Worm (Caenorhabditis elegans) whole organism, L1 larva: ENCODE results near the gene fbf-1.
A peak's percentile ranks its signal among the peaks of the same experiment; 100 is the strongest.

ENCODE experiments used
- F16B12.6 ChIP-seq: fragments of 150-350 bp; optimal IDR thresholded peaks from 2 replicates; lab custom pipeline; 2014; ENCODE audit warnings: missing biosample characterization, missing genetic modification characterization
- alr-1 ChIP-seq: fragments of 200-800 bp; sonication (Bioruptor generic); optimal IDR thresholded peaks from 2 replicates; lab custom pipeline; 2018; ENCODE audit warnings: borderline replicate concordance, mild to moderate bottlenecking, missing genetic modification characterization, missing compliant biosample characterization
- blmp-1 ChIP-seq: fragments of 150-350 bp; optimal IDR thresholded peaks from 2 replicates; lab custom pipeline; 2014; ENCODE audit warnings: missing biosample characterization, missing genetic modification characterization
- ces-1 ChIP-seq: fragments of 150-350 bp; optimal IDR thresholded peaks from 2 replicates; lab custom pipeline; 2014; ENCODE audit warnings: missing biosample characterization, missing genetic modification reagents, missing genetic modification characterization
- dpl-1 ChIP-seq, 3 experiments: fragments of 150-350 bp in 2 of 3; sonication (generic microtip) in 1 of 3; optimal IDR thresholded peaks; 2 replicates each; lab custom pipeline; 2014 to 2017; ENCODE audit warnings: missing biosample characterization in 3 of 3, missing genetic modification characterization in 3 of 3, missing genetic modification reagents in 3 of 3
- efl-1 ChIP-seq, 4 experiments: fragments of 150-350 bp; optimal IDR thresholded peaks in 3 of 4; peaks in 1 of 4; 1 replicate in 1 of 4; 2 replicates in 3 of 4; lab custom pipeline; 2014; ENCODE audit warnings: missing biosample characterization in 2 of 4, missing genetic modification characterization in 2 of 4, missing genetic modification reagents in 2 of 4
- efl-3 ChIP-seq: fragments of 200-800 bp; sonication (Bioruptor generic); optimal IDR thresholded peaks from 2 replicates; lab custom pipeline; 2018; ENCODE audit warnings: mild to moderate bottlenecking, missing genetic modification characterization, missing compliant biosample characterization
- egl-27 ChIP-seq, 2 experiments: fragments of 150-350 bp in 1 of 2; sonication (generic microtip); optimal IDR thresholded peaks; 3 replicates each; lab custom pipeline; 2017 to 2018; ENCODE audit warnings: missing biosample characterization in 2 of 2, missing genetic modification characterization in 2 of 2, missing genetic modification reagents in 2 of 2
- elt-3 ChIP-seq, 6 experiments: fragments of 150-350 bp in 1 of 6; sonication (generic microtip); optimal IDR thresholded peaks; 2 replicates each; lab custom pipeline; 2017 to 2018; ENCODE audit warnings: missing biosample characterization in 6 of 6, missing genetic modification characterization in 6 of 6, inconsistent platforms in 1 of 6
- fkh-8 ChIP-seq: sonication (generic microtip); optimal IDR thresholded peaks from 2 replicates; lab custom pipeline; 2016; ENCODE audit warnings: mild to moderate bottlenecking, missing genetic modification characterization, missing compliant biosample characterization
- grh-1 ChIP-seq: fragments of 200-800 bp; sonication (Bioruptor generic); IDR thresholded peaks from 2 replicates; pipeline ENCODE4 v1.3.6; 2022; ENCODE audit warnings: missing genetic modification reagents, missing genetic modification characterization, missing compliant biosample characterization
- irx-1 ChIP-seq: sonication (generic microtip); optimal IDR thresholded peaks from 2 replicates; lab custom pipeline; 2016; ENCODE audit warnings: missing genetic modification characterization, missing compliant biosample characterization
- isw-1 ChIP-seq: fragments of 200-800 bp; sonication (Bioruptor generic); IDR thresholded peaks from 2 replicates; pipeline ENCODE4 v1.3.6; 2022; ENCODE audit warnings: missing genetic modification characterization, missing compliant biosample characterization
- lin-13 ChIP-seq: fragments of 150-350 bp; optimal IDR thresholded peaks from 2 replicates; lab custom pipeline; 2014; ENCODE audit warnings: missing biosample characterization, missing genetic modification reagents, missing genetic modification characterization
- lin-14 ChIP-seq: fragments of 200-800 bp; sonication (Bioruptor generic); optimal IDR thresholded peaks from 2 replicates; lab custom pipeline; 2018; ENCODE audit warnings: mild to moderate bottlenecking, missing genetic modification characterization, moderate library complexity, missing compliant biosample characterization
- lin-15B ChIP-seq: fragments of 150-350 bp; sonication (generic microtip); optimal IDR thresholded peaks from 3 replicates; lab custom pipeline; 2014; ENCODE audit warnings: missing biosample characterization, missing genetic modification characterization
- lin-35 ChIP-seq, 2 experiments: fragments of 150-350 bp; optimal IDR thresholded peaks; 2 replicates each; lab custom pipeline; 2014; ENCODE audit warnings: missing biosample characterization in 2 of 2, missing genetic modification characterization in 2 of 2, missing genetic modification reagents in 2 of 2
- lir-3 ChIP-seq: sonication (generic microtip); optimal IDR thresholded peaks from 2 replicates; lab custom pipeline; 2016; ENCODE audit warnings: mild to moderate bottlenecking, missing genetic modification characterization, moderate library complexity, missing compliant biosample characterization; ENCODE audit not compliant: poor library complexity
- lsy-2 ChIP-seq, 2 experiments: fragments of 150-350 bp; optimal IDR thresholded peaks; 2 replicates each; lab custom pipeline; 2014; ENCODE audit warnings: missing biosample characterization in 2 of 2, missing genetic modification characterization in 2 of 2
- mab-9 ChIP-seq: fragments of 200-800 bp; sonication (Bioruptor generic); IDR thresholded peaks from 2 replicates; pipeline ENCODE4 v1.3.6; 2022; ENCODE audit warnings: missing genetic modification reagents, missing genetic modification characterization, missing compliant biosample characterization
- mep-1 ChIP-seq: fragments of 150-350 bp; optimal IDR thresholded peaks from 2 replicates; lab custom pipeline; 2014; ENCODE audit warnings: missing biosample characterization, missing genetic modification characterization
- nhr-11 ChIP-seq: fragments of 150-350 bp; optimal IDR thresholded peaks from 2 replicates; lab custom pipeline; 2014; ENCODE audit warnings: missing biosample characterization, missing genetic modification characterization
- nhr-20 ChIP-seq: sonication (generic microtip); optimal IDR thresholded peaks from 2 replicates; lab custom pipeline; 2016; ENCODE audit warnings: mild to moderate bottlenecking, missing genetic modification characterization, missing compliant biosample characterization
- nhr-47 ChIP-seq: sonication (generic microtip); optimal IDR thresholded peaks from 2 replicates; lab custom pipeline; 2016; ENCODE audit warnings: mild to moderate bottlenecking, missing genetic modification characterization, moderate library complexity, missing compliant biosample characterization
- nhr-71 ChIP-seq: sonication (generic microtip); optimal IDR thresholded peaks from 2 replicates; lab custom pipeline; 2016; ENCODE audit warnings: mild to moderate bottlenecking, missing genetic modification characterization, moderate library complexity, missing compliant biosample characterization
- nhr-77 ChIP-seq: fragments of 150-350 bp; optimal IDR thresholded peaks from 2 replicates; lab custom pipeline; 2014; ENCODE audit warnings: missing biosample characterization, missing genetic modification characterization
- nhr-85 ChIP-seq: sonication (generic microtip); peaks from one replicate; lab custom pipeline; 2016; ENCODE audit warnings: missing genetic modification characterization, inconsistent platforms, missing compliant biosample characterization
- nhr-90 ChIP-seq: sonication (generic microtip); optimal IDR thresholded peaks from 2 replicates; lab custom pipeline; 2016; ENCODE audit warnings: mild to moderate bottlenecking, missing genetic modification characterization, missing compliant biosample characterization; ENCODE audit not compliant: poor library complexity
- pax-3 ChIP-seq: fragments of 200-800 bp; sonication (Bioruptor generic); optimal IDR thresholded peaks from 2 replicates; lab custom pipeline; 2018; ENCODE audit warnings: mild to moderate bottlenecking, missing genetic modification characterization, moderate library complexity, missing compliant biosample characterization
- pqm-1 ChIP-seq: sonication (generic microtip); optimal IDR thresholded peaks from 3 replicates; lab custom pipeline; 2017; ENCODE audit warnings: missing biosample characterization, missing genetic modification characterization
- rnt-1 ChIP-seq: sonication (generic microtip); optimal IDR thresholded peaks from 2 replicates; lab custom pipeline; 2016; ENCODE audit warnings: mild to moderate bottlenecking, missing genetic modification characterization, moderate library complexity, missing compliant biosample characterization
- snu-23 ChIP-seq: sonication (generic microtip); optimal IDR thresholded peaks from 2 replicates; lab custom pipeline; 2016; ENCODE audit warnings: missing genetic modification characterization, missing compliant biosample characterization
- sptf-1 ChIP-seq: fragments of 150-350 bp; optimal IDR thresholded peaks from 2 replicates; lab custom pipeline; 2014; ENCODE audit warnings: missing biosample characterization, missing genetic modification characterization
- swsn-7 ChIP-seq: sonication (generic microtip); optimal IDR thresholded peaks from 2 replicates; lab custom pipeline; 2016; ENCODE audit warnings: missing genetic modification characterization, missing compliant biosample characterization
- tbx-2 ChIP-seq: sonication (generic microtip); optimal IDR thresholded peaks from 2 replicates; lab custom pipeline; 2016; ENCODE audit warnings: missing genetic modification characterization, missing compliant biosample characterization
- tlp-1 ChIP-seq: fragments of 150-350 bp; optimal IDR thresholded peaks from 2 replicates; lab custom pipeline; 2014; ENCODE audit warnings: missing biosample characterization, missing genetic modification characterization
- unc-30 ChIP-seq: sonication (generic microtip); optimal IDR thresholded peaks from 2 replicates; lab custom pipeline; 2017; ENCODE audit warnings: missing biosample characterization, missing genetic modification characterization
- unc-62 ChIP-seq: fragments of 150-350 bp; optimal IDR thresholded peaks from 2 replicates; lab custom pipeline; 2014; ENCODE audit warnings: missing biosample characterization, missing genetic modification reagents, missing genetic modification characterization
- vab-15 ChIP-seq: sonication (generic microtip); optimal IDR thresholded peaks from 2 replicates; lab custom pipeline; 2017; ENCODE audit warnings: missing genotype, mild to moderate bottlenecking, missing genetic modification characterization, missing compliant biosample characterization
- zip-4 ChIP-seq: fragments of 200-800 bp; sonication (Bioruptor generic); optimal IDR thresholded peaks from 2 replicates; lab custom pipeline; 2018; ENCODE audit warnings: mild to moderate bottlenecking, missing genetic modification characterization, moderate library complexity, missing compliant biosample characterization
- ztf-4 ChIP-seq: fragments of 150-350 bp; optimal IDR thresholded peaks from 2 replicates; lab custom pipeline; 2014; ENCODE audit warnings: missing biosample characterization, missing genetic modification characterization

Gene fbf-1

ce11 chrII:6046023-6046631 lies 34.5 kb downstream of the fbf-1 start:
- TF ChIP-seq rnt-1 (peak; percentile 27), isw-1 (GFP tag; lab: Robert Waterston, UW) (no peak), efl-3 (GFP tag; lab: Kevin White, UChicago) (no peak), blmp-1 (tag; lab: Kevin White, UChicago) (peak; percentile 93), lin-35 (GFP tag; optimal IDR thresholded peaks at IDR 0.05; lab: Kevin White, UChicago) (no peak), nhr-85 (tag; lab: Kevin White, UChicago) (peak; percentile 65), dpl-1 (GFP tag; optimal IDR thresholded peaks at IDR 0.05; lab: Kevin White, UChicago) (peak in 1 of 3 experiments; percentile 28), lsy-2 (tag; optimal IDR thresholded peaks at IDR 0.05; lab: Kevin White, UChicago) (peak in 1 of 2 experiments; percentile 45), mep-1 (peak; percentile 52), nhr-71 (tag; lab: Kevin White, UChicago) (peak; percentile 40), lin-14 (GFP tag; lab: Kevin White, UChicago) (peak; percentile 67), nhr-77 (tag; lab: Kevin White, UChicago) (peak; percentile 13), efl-1 (optimal IDR thresholded peaks at IDR 0.05; lab: Kevin White, UChicago) (peak; percentile 30 to 33), efl-1 (GFP tag; optimal IDR thresholded peaks at IDR 0.05 in 1 of 2; lab: Kevin White, UChicago) (peak; percentile 17 to 94), nhr-11 (no peak), snu-23 (GFP tag; lab: Kevin White, UChicago) (peak; percentile 43), nhr-20 (peak; percentile 22), nhr-47 (peak; percentile 33), alr-1 (tag; lab: Kevin White, UChicago) (no peak), tbx-2 (tag; lab: Kevin White, UChicago) (peak; percentile 11), elt-3 (tag; optimal IDR thresholded peaks at IDR 0.05; lab: Kevin White, UChicago) (peak in 1 of 6 experiments; percentile 48), irx-1 (tag; lab: Kevin White, UChicago) (no peak), tlp-1 (no peak)

DNA sequence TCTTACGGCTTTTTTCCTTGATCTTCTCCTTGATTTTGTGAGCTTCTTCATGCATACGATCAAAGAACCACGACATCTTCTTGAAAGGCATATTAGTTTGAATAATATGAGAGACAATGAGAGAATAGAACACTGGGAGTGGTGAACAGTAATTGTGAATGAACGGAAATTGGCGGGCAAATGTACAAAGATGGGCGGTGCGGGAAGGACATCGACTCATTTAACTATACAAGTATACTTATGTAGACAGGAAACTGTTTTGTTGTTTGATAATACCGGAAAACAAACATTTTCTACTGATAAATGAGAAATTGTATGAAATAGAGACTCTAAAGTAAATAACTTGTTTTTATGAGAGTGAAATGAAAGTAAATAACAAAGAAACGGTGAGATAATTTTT lies 35.6 kb downstream of the fbf-1 start, which contains the start of gene R12C12.5:
Gene R12C12.5 (minus strand): TSS at position 101 of the 400 bp plus-strand sequence.
- no peak for TF ChIP-seq lir-3 (tag; lab: Kevin White, UChicago)
- no peak for TF ChIP-seq irx-1 (tag; lab: Kevin White, UChicago)
- no peak for TF ChIP-seq nhr-85 (tag; lab: Kevin White, UChicago)
- no peak for TF ChIP-seq pqm-1 (tag; lab: Kevin White, UChicago)
- TF ChIP-seq swsn-7 (tag; lab: Kevin White, UChicago) = no peak
- TF ChIP-seq egl-27 (tag; optimal IDR thresholded peaks at IDR 0.05; lab: Kevin White, UChicago) = no peak

ce11 chrII:6043166-6043565 lies 37.5 kb downstream of the fbf-1 start, which contains the start of gene R12C12.10:
Gene R12C12.10, minus strand, starts transcription at chrII:6043266.
- TF ChIP-seq nhr-90 (tag; lab: Kevin White, UChicago) (no peak), nhr-20 (no peak), lin-15B (no peak), ztf-4 (tag; lab: Kevin White, UChicago) (no peak), sptf-1 (tag; lab: Kevin White, UChicago) (no peak), zip-4 (GFP tag; lab: Kevin White, UChicago) (no peak), mep-1 (no peak), nhr-85 (tag; lab: Kevin White, UChicago) (no peak), lin-13 (no peak), lsy-2 (tag; optimal IDR thresholded peaks at IDR 0.05; lab: Kevin White, UChicago) (no peak), grh-1 (GFP tag; lab: Robert Waterston, UW) (no peak)

DNA sequence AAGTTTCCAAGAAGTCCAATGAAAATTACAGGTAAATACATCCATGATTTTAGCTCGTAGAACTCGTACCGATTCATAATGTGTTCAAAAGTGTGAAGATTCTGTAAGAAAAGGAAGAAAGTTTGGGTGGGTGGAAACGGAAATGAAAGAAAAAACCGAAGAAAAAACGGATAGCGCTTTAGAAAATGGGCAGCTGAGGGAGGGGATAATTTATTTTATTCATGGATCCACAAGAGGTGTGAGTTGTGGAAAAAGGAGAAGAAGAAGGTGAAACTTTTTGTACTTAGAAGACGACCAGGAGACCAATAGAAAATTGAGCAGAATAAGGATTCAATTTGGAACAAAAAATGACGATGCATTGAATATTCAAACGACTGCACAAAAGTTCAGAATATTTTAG lies 49.5 kb downstream of the fbf-1 start, which contains the start of gene frpr-16:
Gene frpr-16 (minus strand): TSS at position 101 of the 400 bp plus-strand sequence.
- TF ChIP-seq vab-15 (tag; lab: Kevin White, UChicago) = no peak
- no peak for TF ChIP-seq ces-1 (GFP tag; lab: Kevin White, UChicago)
- TF ChIP-seq pax-3 (tag; lab: Kevin White, UChicago) = no peak
- no peak for TF ChIP-seq F16B12.6
- TF ChIP-seq tlp-1 = no peak
- TF ChIP-seq irx-1 (tag; lab: Kevin White, UChicago) = no peak
- no peak for TF ChIP-seq fkh-8 (tag; lab: Kevin White, UChicago)
- TF ChIP-seq mab-9 (GFP tag; lab: Robert Waterston, UW) = no peak
- TF ChIP-seq unc-30 (tag; lab: Kevin White, UChicago) = no peak
- TF ChIP-seq tbx-2 (tag; lab: Kevin White, UChicago) = no peak
- TF ChIP-seq unc-62 (GFP tag; lab: Kevin White, UChicago) = no peak
- no peak for TF ChIP-seq isw-1 (GFP tag; lab: Robert Waterston, UW)
- TF ChIP-seq nhr-77 (tag; lab: Kevin White, UChicago) = no peak
